Worm (Caenorhabditis elegans): ENCODE results near the gene glb-2.

glb-2 gene

DNA sequence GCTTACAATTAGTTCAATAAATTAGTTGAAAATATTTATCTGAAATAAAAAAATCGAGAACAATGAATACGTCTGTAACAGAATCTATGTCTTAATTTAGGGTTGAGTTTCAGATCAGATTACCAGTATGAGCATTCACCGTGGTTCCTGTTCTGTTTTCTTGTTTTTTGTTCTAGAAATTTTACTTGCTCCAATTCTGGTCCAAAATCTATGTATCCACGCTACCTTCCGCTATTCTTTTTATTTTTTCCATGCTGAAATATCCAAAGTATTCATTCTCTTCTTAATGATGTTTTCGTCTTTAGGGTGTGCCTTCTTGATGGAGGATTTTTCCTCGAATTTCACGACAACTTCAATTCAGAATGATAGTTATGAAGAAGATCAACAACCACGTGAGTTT, 42.3 kb upstream of the glb-2 start, which contains the start of gene npr-27:
TSS of gene npr-27 (plus strand) at position 301 of the 400 bp plus-strand sequence.
- TF ChIP-seq ceh-48 (tag; optimal IDR thresholded peaks at IDR 0.05) = no peak
- no peak for TF ChIP-seq lin-11 (tag; optimal IDR thresholded peaks at IDR 0.05)
- TF ChIP-seq ceh-2 (tag; optimal IDR thresholded peaks at IDR 0.05) = no peak
- TF ChIP-seq unc-42 (tag; optimal IDR thresholded peaks at IDR 0.05) = no peak
- TF ChIP-seq C38D4.7 (GFP tag; optimal IDR thresholded peaks at IDR 0.05) = no peak
- TF ChIP-seq madf-2 (tag; optimal IDR thresholded peaks at IDR 0.05) = no peak
- TF ChIP-seq ceh-30 (tag; optimal IDR thresholded peaks at IDR 0.05) = no peak

DNA sequence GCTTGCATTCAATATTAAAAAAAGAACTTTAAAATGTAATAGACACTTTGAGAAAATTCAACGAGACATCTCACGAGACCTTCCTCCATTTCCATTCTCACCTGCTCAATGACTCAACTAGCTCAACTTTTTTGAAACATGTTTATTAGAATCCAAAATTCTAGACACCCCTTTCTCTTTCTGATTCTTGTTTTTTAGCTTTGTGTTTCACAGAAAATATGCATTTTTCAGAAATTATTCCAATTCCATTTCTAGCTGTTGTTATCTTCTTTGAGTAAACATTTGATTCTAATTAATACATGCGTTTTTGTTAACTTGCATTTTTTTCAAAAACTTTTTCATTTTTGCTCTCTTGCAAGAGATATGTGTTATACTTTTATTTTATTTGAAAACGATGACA, 38.4 kb upstream of the glb-2 start:
- no peak for TF ChIP-seq elt-2 (tag; optimal IDR thresholded peaks at IDR 0.05)
- TF ChIP-seq gmeb-2 (tag; optimal IDR thresholded peaks at IDR 0.05) = no peak
- no peak for TF ChIP-seq tbx-7 (tag; optimal IDR thresholded peaks at IDR 0.05)
- no peak for TF ChIP-seq ceh-24 (tag; optimal IDR thresholded peaks at IDR 0.05)
- no peak for TF ChIP-seq F13H6.1 (tag; optimal IDR thresholded peaks at IDR 0.05)

ce11 chrIV:7294121-7294520, 31.1 kb upstream of the glb-2 start, which contains the start of gene F42C5.5:
Gene F42C5.5, minus strand, starts transcription at chrIV:7294221.
- no peak for TF ChIP-seq unc-55 (GFP tag; optimal IDR thresholded peaks at IDR 0.05)
- TF ChIP-seq hlh-8 (tag; optimal IDR thresholded peaks at IDR 0.05) = no peak
- TF ChIP-seq lin-11 (tag; optimal IDR thresholded peaks at IDR 0.05) = no peak
- no peak for TF ChIP-seq unc-86 (tag; optimal IDR thresholded peaks at IDR 0.05)
- no peak for TF ChIP-seq ceh-19 (GFP tag; optimal IDR thresholded peaks at IDR 0.05)
- TF ChIP-seq nfya-1 (tag; optimal IDR thresholded peaks at IDR 0.05) = no peak
- TF ChIP-seq sox-4 (tag; optimal IDR thresholded peaks at IDR 0.05) = no peak
- no peak for TF ChIP-seq ceh-24 (tag; optimal IDR thresholded peaks at IDR 0.05)
- TF ChIP-seq ceh-45 (GFP tag; IDR thresholded peaks at IDR 0.05) = no peak
- TF ChIP-seq fax-1 (tag; optimal IDR thresholded peaks at IDR 0.05) = no peak
- TF ChIP-seq zip-5 (tag; optimal IDR thresholded peaks at IDR 0.05) = no peak

DNA sequence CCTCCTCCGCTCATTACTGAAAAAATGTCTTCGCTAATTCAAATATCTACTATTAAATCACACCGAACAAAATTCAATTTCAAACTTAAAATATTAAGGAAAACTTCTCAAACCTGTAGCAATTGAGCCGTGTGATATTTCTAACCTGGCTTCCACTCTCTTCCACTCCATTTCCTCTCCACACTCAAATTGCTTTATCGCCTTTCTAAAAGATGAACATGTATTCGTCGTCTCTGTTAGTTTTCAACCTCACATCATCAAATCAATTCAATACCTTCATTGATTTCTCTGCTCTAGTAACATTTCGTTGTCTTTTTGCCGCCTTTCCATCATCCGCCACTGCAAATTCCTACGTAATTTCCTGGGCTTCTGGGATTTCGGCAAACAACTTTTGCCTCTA, 28.9 kb upstream of the glb-2 start, which contains the start of gene F42C5.4:
TSS of gene F42C5.4 (minus strand) at position 171 of the 400 bp plus-strand sequence.
- TF ChIP-seq pha-2 (tag; optimal IDR thresholded peaks at IDR 0.05) (no peak), ceh-14 (tag; optimal IDR thresholded peaks at IDR 0.05) (no peak), F13H6.1 (tag; optimal IDR thresholded peaks at IDR 0.05) (no peak), elt-2 (tag; optimal IDR thresholded peaks at IDR 0.05) (no peak), unc-86 (tag; optimal IDR thresholded peaks at IDR 0.05) (no peak), ceh-30 (tag; optimal IDR thresholded peaks at IDR 0.05) (no peak), C08G9.2 (tag; optimal IDR thresholded peaks at IDR 0.05) (no peak), ceh-19 (GFP tag; optimal IDR thresholded peaks at IDR 0.05) (no peak), hlh-15 (tag; optimal IDR thresholded peaks at IDR 0.05) (no peak), ceh-22 (tag; optimal IDR thresholded peaks at IDR 0.05) (no peak), ceh-9 (tag; optimal IDR thresholded peaks at IDR 0.05) (no peak), pat-9 (tag; optimal IDR thresholded peaks at IDR 0.05) (no peak), K02D7.2 (tag; optimal IDR thresholded peaks at IDR 0.05) (no peak)

- TF ChIP-seq nhr-11 (tag; optimal IDR thresholded peaks at IDR 0.05) = no peak
- no peak for TF ChIP-seq ceh-24 (tag; optimal IDR thresholded peaks at IDR 0.05)
- no peak for TF ChIP-seq zip-5 (tag; optimal IDR thresholded peaks at IDR 0.05)
- TF ChIP-seq fkh-10 (GFP tag; optimal IDR thresholded peaks at IDR 0.05) = no peak
- TF ChIP-seq che-1 (tag; optimal IDR thresholded peaks at IDR 0.05) = no peak
- no peak for TF ChIP-seq ceh-45 (GFP tag; IDR thresholded peaks at IDR 0.05)
- TF ChIP-seq nhr-232 (tag; optimal IDR thresholded peaks at IDR 0.05) = no peak
- no peak for TF ChIP-seq pag-3 (tag; optimal IDR thresholded peaks at IDR 0.05; ENCODE audit: borderline replicate concordance)
- no peak for TF ChIP-seq sdc-2 (tag; optimal IDR thresholded peaks at IDR 0.05)
- TF ChIP-seq pat-9 (tag; optimal IDR thresholded peaks at IDR 0.05) = no peak
- no peak for TF ChIP-seq dmd-4 (tag; optimal IDR thresholded peaks at IDR 0.05; ENCODE audit: borderline replicate concordance)
- no peak for TF ChIP-seq ceh-9 (tag; optimal IDR thresholded peaks at IDR 0.05)
- TF ChIP-seq mec-3 (tag; optimal IDR thresholded peaks at IDR 0.05; ENCODE audit: borderline replicate concordance) = no peak
These were observed 28.0 kb upstream of the glb-2 start for ce11 chrIV:7291066-7291465.
